Fruit fly (Drosophila melanogaster) whole organism, prepupa: ENCODE data around the gene drm.
A peak's percentile ranks its signal among the peaks of the same experiment; 100 is the strongest.

ENCODE experiments used
- Blimp-1 ChIP-seq: fragments of 200-800 bp; sonication (Bioruptor generic); optimal IDR thresholded peaks from 3 replicates; lab custom pipeline; 2017; ENCODE audit warnings: missing biosample characterization, missing genetic modification characterization, mild to moderate bottlenecking, moderate library complexity, missing genetic modification reagents
- CG10631 ChIP-seq: fragments of 200-800 bp; sonication (Bioruptor generic); optimal IDR thresholded peaks from 2 replicates; lab custom pipeline; 2016; ENCODE audit warnings: missing biosample characterization, missing genetic modification characterization
- CG10669 ChIP-seq: fragments of 200-800 bp; sonication (Bioruptor generic); optimal IDR thresholded peaks from 3 replicates; lab custom pipeline; 2018; ENCODE audit warnings: missing biosample characterization, mild to moderate bottlenecking, missing genetic modification characterization, moderate library complexity
- CG15336 ChIP-seq: fragments of 200-800 bp; sonication (Bioruptor generic); IDR thresholded peaks from 2 replicates; pipeline ENCODE4 v1.3.6; 2022; ENCODE audit warnings: missing biosample characterization, missing genetic modification characterization
- CG1621 ChIP-seq: fragments of 200-800 bp; sonication (Bioruptor generic); optimal IDR thresholded peaks from 3 replicates; lab custom pipeline; 2018; ENCODE audit warnings: missing biosample characterization, mild to moderate bottlenecking, missing genetic modification characterization
- CG16779 ChIP-seq: fragments of 200-800 bp; sonication (Bioruptor generic); optimal IDR thresholded peaks from 3 replicates; lab custom pipeline; 2017; ENCODE audit warnings: missing biosample characterization, mild to moderate bottlenecking, missing genetic modification characterization
- CG3032 ChIP-seq: fragments of 200-800 bp; optimal IDR thresholded peaks from 2 replicates; lab custom pipeline; 2019; ENCODE audit warnings: missing biosample characterization, mild to moderate bottlenecking, missing genetic modification characterization, moderate library complexity
- CG31627 ChIP-seq: fragments of 200-800 bp; sonication (Bioruptor generic); optimal IDR thresholded peaks from 3 replicates; lab custom pipeline; 2016; ENCODE audit warnings: missing biosample characterization, missing genetic modification characterization
- CG34406 ChIP-seq: fragments of 200-800 bp; sonication (Bioruptor generic); optimal IDR thresholded peaks from 3 replicates; lab custom pipeline; 2016; ENCODE audit warnings: missing biosample characterization, missing genetic modification characterization
- CG3919 ChIP-seq: fragments of 200-800 bp; sonication (Bioruptor generic); optimal IDR thresholded peaks from 3 replicates; lab custom pipeline; 2016; ENCODE audit warnings: missing biosample characterization, missing genetic modification characterization
- CG4318 ChIP-seq: fragments of 200-800 bp; sonication (Bioruptor generic); optimal IDR thresholded peaks from 3 replicates; lab custom pipeline; 2017; ENCODE audit warnings: missing biosample characterization, mild to moderate bottlenecking, missing genetic modification characterization
- CG6163 ChIP-seq: fragments of 200-800 bp; sonication (Bioruptor generic); IDR thresholded peaks from 3 replicates; pipeline ENCODE4 v1.3.6; 2022; ENCODE audit warnings: missing biosample characterization, missing genetic modification characterization
- CG6792 ChIP-seq: fragments of 200-800 bp; sonication (Bioruptor generic); optimal IDR thresholded peaks from 3 replicates; lab custom pipeline; 2016; ENCODE audit warnings: missing biosample characterization, missing genetic modification characterization
- CG6808 ChIP-seq: fragments of 200-800 bp; sonication (Bioruptor generic); optimal IDR thresholded peaks from 3 replicates; lab custom pipeline; 2017; ENCODE audit warnings: missing biosample characterization, missing genetic modification characterization, mild to moderate bottlenecking, moderate library complexity, missing genetic modification reagents
- CG7368 ChIP-seq: fragments of 200-800 bp; sonication (Bioruptor generic); optimal IDR thresholded peaks from 3 replicates; lab custom pipeline; 2016; ENCODE audit warnings: missing biosample characterization, missing genetic modification characterization
- CG8119 ChIP-seq: fragments of 200-800 bp; sonication (Bioruptor generic); IDR thresholded peaks from 3 replicates; pipeline ENCODE4 v1.3.6; 2022; ENCODE audit warnings: missing biosample characterization, missing genetic modification characterization
- CG8319 ChIP-seq: fragments of 200-800 bp; sonication (Bioruptor generic); optimal IDR thresholded peaks from 3 replicates; lab custom pipeline; 2016; ENCODE audit warnings: missing biosample characterization, missing genetic modification characterization
- CG8632 ChIP-seq: fragments of 200-800 bp; sonication (Bioruptor generic); optimal IDR thresholded peaks from 3 replicates; lab custom pipeline; 2016; ENCODE audit warnings: missing biosample characterization, missing genetic modification characterization
- CG9139 ChIP-seq: fragments of 200-800 bp; sonication (Bioruptor generic); optimal IDR thresholded peaks from 3 replicates; lab custom pipeline; 2017; ENCODE audit warnings: missing biosample characterization, mild to moderate bottlenecking, missing genetic modification characterization
- Eip75B ChIP-seq: fragments of 200-800 bp; sonication (Bioruptor generic); optimal IDR thresholded peaks from 3 replicates; lab custom pipeline; 2016; ENCODE audit warnings: missing biosample characterization, missing genetic modification characterization
- Eip78C ChIP-seq: fragments of 200-800 bp; sonication (Bioruptor generic); peaks from one replicate; lab custom pipeline; 2016; ENCODE audit warnings: missing biosample characterization, missing genetic modification characterization
- Ets21C ChIP-seq: fragments of 200-800 bp; sonication (Bioruptor generic); optimal IDR thresholded peaks from 3 replicates; lab custom pipeline; 2016; ENCODE audit warnings: missing biosample characterization, missing genetic modification characterization
- Ets96B ChIP-seq: fragments of 200-800 bp; optimal IDR thresholded peaks from 2 replicates; lab custom pipeline; 2019; ENCODE audit warnings: missing biosample characterization, mild to moderate bottlenecking, missing genetic modification characterization, moderate library complexity
- Gug ChIP-seq: fragments of 200-800 bp; sonication (Bioruptor generic); IDR thresholded peaks from 2 replicates; pipeline ENCODE4 v1.3.6; 2022; ENCODE audit warnings: missing biosample characterization, missing genetic modification characterization
- Hr38 ChIP-seq: sonication (Bioruptor generic); optimal IDR thresholded peaks from 2 replicates; lab custom pipeline; 2016; ENCODE audit warnings: missing biosample characterization, missing genetic modification characterization
- Lpt ChIP-seq: fragments of 200-800 bp; sonication (Bioruptor generic); optimal IDR thresholded peaks from 3 replicates; lab custom pipeline; 2016; ENCODE audit warnings: missing biosample characterization, missing genetic modification characterization
- Met ChIP-seq: fragments of 200-800 bp; sonication (Bioruptor generic); optimal IDR thresholded peaks from 3 replicates; lab custom pipeline; 2016; ENCODE audit warnings: missing biosample characterization, missing genetic modification characterization
- OdsH ChIP-seq: fragments of 200-800 bp; sonication (Bioruptor generic); optimal IDR thresholded peaks from 3 replicates; lab custom pipeline; 2016; ENCODE audit warnings: missing biosample characterization, missing genetic modification characterization
- Smox ChIP-seq: fragments of 200-800 bp; sonication (Bioruptor generic); optimal IDR thresholded peaks from 3 replicates; lab custom pipeline; 2016; ENCODE audit warnings: missing biosample characterization, missing genetic modification characterization
- Sox102F ChIP-seq: fragments of 200-800 bp; sonication (Bioruptor generic); optimal IDR thresholded peaks from 2 replicates; lab custom pipeline; 2016; ENCODE audit warnings: missing biosample characterization, mild to moderate bottlenecking, missing genetic modification characterization
- Sox15 ChIP-seq: fragments of 200-800 bp; sonication (Bioruptor generic); optimal IDR thresholded peaks from 3 replicates; lab custom pipeline; 2016; ENCODE audit warnings: missing biosample characterization, missing genetic modification characterization
- achi ChIP-seq: fragments of 200-800 bp; sonication (Bioruptor generic); optimal IDR thresholded peaks from 3 replicates; lab custom pipeline; 2016; ENCODE audit warnings: missing biosample characterization, missing genetic modification characterization
- acj6 ChIP-seq: fragments of 200-800 bp; sonication (Bioruptor generic); optimal IDR thresholded peaks from 3 replicates; lab custom pipeline; 2016; ENCODE audit warnings: missing biosample characterization, missing genetic modification characterization
- cyc ChIP-seq: fragments of 200-800 bp; sonication (Bioruptor generic); optimal IDR thresholded peaks from 3 replicates; lab custom pipeline; 2016; ENCODE audit warnings: missing biosample characterization, missing genetic modification characterization
- dsx ChIP-seq: fragments of 200-800 bp; optimal IDR thresholded peaks from 3 replicates; lab custom pipeline; 2019; ENCODE audit warnings: missing biosample characterization, mild to moderate bottlenecking, missing genetic modification characterization, moderate library complexity; ENCODE audit not compliant: poor library complexity, severe bottlenecking
- eg ChIP-seq: fragments of 200-800 bp; sonication (Bioruptor generic); IDR thresholded peaks from 3 replicates; pipeline ENCODE4 v1.3.6; 2022; ENCODE audit warnings: missing biosample characterization, missing genetic modification characterization
- fd59A ChIP-seq: fragments of 200-800 bp; sonication (Bioruptor generic); optimal IDR thresholded peaks from 2 replicates; lab custom pipeline; 2017; ENCODE audit warnings: missing biosample characterization, mild to moderate bottlenecking, missing genetic modification characterization, missing genetic modification reagents
- fd85E ChIP-seq: fragments of 200-800 bp; sonication (Bioruptor generic); optimal IDR thresholded peaks from 3 replicates; lab custom pipeline; 2016; ENCODE audit warnings: missing biosample characterization, missing genetic modification characterization
- fkh ChIP-seq: fragments of 200-800 bp; sonication (Bioruptor generic); optimal IDR thresholded peaks from 3 replicates; lab custom pipeline; 2017; ENCODE audit warnings: missing biosample characterization, mild to moderate bottlenecking, missing genetic modification characterization, moderate library complexity
- lz ChIP-seq: fragments of 200-800 bp; sonication (Bioruptor generic); optimal IDR thresholded peaks from 3 replicates; lab custom pipeline; 2016; ENCODE audit warnings: missing biosample characterization, missing genetic modification characterization
- net ChIP-seq: fragments of 200-800 bp; sonication (Bioruptor generic); optimal IDR thresholded peaks from 3 replicates; lab custom pipeline; 2016; ENCODE audit warnings: missing biosample characterization, missing genetic modification characterization
- pdm3 ChIP-seq: fragments of 200-800 bp; sonication (Bioruptor generic); optimal IDR thresholded peaks from 3 replicates; lab custom pipeline; 2016; ENCODE audit warnings: missing biosample characterization, missing genetic modification characterization
- spab ChIP-seq: fragments of 200-800 bp; sonication (Bioruptor generic); optimal IDR thresholded peaks from 2 replicates; lab custom pipeline; 2017; ENCODE audit warnings: missing biosample characterization, mild to moderate bottlenecking, missing genetic modification characterization, missing genetic modification reagents
- ss ChIP-seq, 2 experiments: fragments of 200-800 bp; sonication (Bioruptor generic); optimal IDR thresholded peaks; 2 replicates in 1 of 2; 3 replicates in 1 of 2; lab custom pipeline; 2017 to 2018; ENCODE audit warnings: mild to moderate bottlenecking in 2 of 2, missing biosample characterization in 2 of 2, missing genetic modification characterization in 2 of 2, moderate library complexity in 1 of 2
- svp ChIP-seq: fragments of 200-800 bp; sonication (Bioruptor generic); peaks from one replicate; lab custom pipeline; 2016; ENCODE audit warnings: missing biosample characterization, missing genetic modification characterization
- topi ChIP-seq: fragments of 200-800 bp; sonication (Bioruptor generic); optimal IDR thresholded peaks from 3 replicates; lab custom pipeline; 2016; ENCODE audit warnings: missing biosample characterization, missing genetic modification characterization
- vri ChIP-seq: fragments of 200-800 bp; sonication (Bioruptor generic); optimal IDR thresholded peaks from 3 replicates; lab custom pipeline; 2016; ENCODE audit warnings: missing biosample characterization, mild to moderate bottlenecking, missing genetic modification characterization

The drm gene

DNA sequence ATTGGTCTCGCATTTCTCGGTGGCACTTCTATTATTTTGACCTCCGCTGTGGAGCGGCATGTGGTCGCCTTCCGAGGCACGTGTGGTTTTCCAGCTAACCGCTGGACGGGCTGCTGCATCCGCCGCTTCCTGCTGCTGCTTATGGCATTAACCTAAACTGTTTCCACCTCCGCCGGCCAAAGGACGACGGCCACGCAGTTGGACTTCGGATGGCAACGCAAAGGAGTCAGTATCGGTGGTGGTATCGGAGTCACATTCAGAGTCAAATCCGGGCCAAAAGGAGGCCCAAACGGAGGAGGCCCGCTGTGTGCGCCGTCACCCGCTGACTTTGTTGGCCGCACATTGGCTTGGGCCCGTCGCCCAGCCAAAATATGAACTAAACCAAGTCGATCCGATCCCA lies 10.7 kb downstream of the drm start:
- TF ChIP-seq CG8632 (no peak), CG1621 (tag; lab: Kevin White, UChicago) (no peak), eg (GFP tag; lab: Robert Waterston, UW) (no peak), CG15336 (GFP tag; lab: Robert Waterston, UW) (no peak), Sox102F (GFP tag; lab: Kevin White, UChicago) (no peak)

DNA sequence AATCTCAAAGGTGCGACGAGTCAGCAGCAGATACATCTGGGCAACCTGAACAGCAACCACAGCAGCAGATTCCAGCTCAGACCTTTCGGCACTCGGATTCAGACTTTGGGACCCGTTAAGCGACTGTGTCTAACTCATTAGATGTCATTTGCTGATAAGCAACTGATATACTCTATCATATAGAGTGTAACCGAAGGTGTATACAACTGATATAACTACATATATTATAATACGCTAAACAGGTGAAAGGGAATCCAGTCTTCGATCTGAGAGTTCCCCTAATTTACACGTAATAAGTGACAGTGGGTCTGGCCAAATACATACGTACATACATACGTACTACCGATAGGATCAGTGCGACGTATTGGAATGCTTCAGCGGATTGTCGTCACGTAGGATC lies 11.5 kb downstream of the drm start:
- TF ChIP-seq lz (peak; percentile 10), eg (GFP tag; lab: Robert Waterston, UW) (no peak), Eip75B (GFP tag; lab: Kevin White, UChicago) (no peak), CG3032 (tag; lab: Kevin White, UChicago) (no peak), CG31627 (GFP tag; lab: Kevin White, UChicago) (peak; percentile 10), CG3919 (GFP tag; lab: Kevin White, UChicago) (no peak), CG6792 (GFP tag; lab: Kevin White, UChicago) (no peak), Blimp-1 (no peak), Ets21C (no peak), Eip78C (GFP tag; lab: Kevin White, UChicago) (peak; percentile 10), topi (GFP tag; lab: Kevin White, UChicago) (peak; percentile 1), svp (peak; percentile 47), OdsH (GFP tag; lab: Kevin White, UChicago) (no peak), net (GFP tag; lab: Kevin White, UChicago) (no peak), vri (GFP tag; lab: Kevin White, UChicago) (peak; percentile 41), dsx (GFP tag; lab: Kevin White, UChicago) (no peak)

dm6 chr2L:3552773-3553172 lies 13.7 kb downstream of the drm start:
- TF ChIP-seq ss (GFP tag; optimal IDR thresholded peaks at IDR 0.05; lab: Kevin White, UChicago): peak; percentile 54 to 56
- peak; percentile 87 for TF ChIP-seq svp
- peak; percentile 11 for TF ChIP-seq Lpt (GFP tag; lab: Kevin White, UChicago)
- TF ChIP-seq Gug: 0 out of 2 replicates have a peak, but pooled peaks have one; percentile 26
- TF ChIP-seq net (GFP tag; lab: Kevin White, UChicago): peak; percentile 25
- TF ChIP-seq Ets21C: peak; percentile 52
- peak; percentile 25; the same call in 1 of the 3 replicates for TF ChIP-seq eg (GFP tag; lab: Robert Waterston, UW)
- TF ChIP-seq CG10631 (GFP tag; lab: Kevin White, UChicago): peak; percentile 79
- TF ChIP-seq Hr38 (GFP tag; lab: Kevin White, UChicago): no peak
- TF ChIP-seq Smox (GFP tag; lab: Kevin White, UChicago): peak; percentile 36
- no peak for TF ChIP-seq CG4318 (GFP tag; lab: Kevin White, UChicago)
- peak; percentile 78 for TF ChIP-seq acj6 (GFP tag; lab: Kevin White, UChicago)
- TF ChIP-seq cyc: peak; percentile 65
- TF ChIP-seq CG8319: peak; percentile 51
- peak; percentile 71 for TF ChIP-seq CG3919 (GFP tag; lab: Kevin White, UChicago)
- TF ChIP-seq topi (GFP tag; lab: Kevin White, UChicago): peak; percentile 60
- TF ChIP-seq CG15336 (GFP tag; lab: Robert Waterston, UW): 0 out of 2 replicates have a peak, but pooled peaks have one; percentile 19
- peak; percentile 65 for TF ChIP-seq CG7368 (GFP tag; lab: Kevin White, UChicago)
- no peak for TF ChIP-seq fd85E (GFP tag; lab: Kevin White, UChicago)
- TF ChIP-seq Eip78C (GFP tag; lab: Kevin White, UChicago): peak; percentile 91
- peak; percentile 77 for TF ChIP-seq Ets96B (tag; lab: Kevin White, UChicago)
- TF ChIP-seq Met (GFP tag; lab: Kevin White, UChicago): peak; percentile 72
- peak; percentile 33 for TF ChIP-seq CG8632
- peak; percentile 3 for TF ChIP-seq Sox15 (GFP tag; lab: Kevin White, UChicago)
- TF ChIP-seq CG34406: peak; percentile 37
- TF ChIP-seq pdm3: peak; percentile 68
- TF ChIP-seq spab (GFP tag; lab: Kevin White, UChicago): peak; percentile 73
- peak; percentile 50 for TF ChIP-seq achi (GFP tag; lab: Kevin White, UChicago)
- no peak for TF ChIP-seq fkh
- no peak for TF ChIP-seq CG16779 (tag; lab: Kevin White, UChicago)
- TF ChIP-seq CG6808 (GFP tag; lab: Kevin White, UChicago): peak; percentile 84
- TF ChIP-seq dsx (GFP tag; lab: Kevin White, UChicago): peak; percentile 72
- peak; percentile 56 for TF ChIP-seq CG8119 (GFP tag; lab: Robert Waterston, UW)
- TF ChIP-seq fd59A (GFP tag; lab: Kevin White, UChicago): peak; percentile 73
- TF ChIP-seq CG9139 (GFP tag; lab: Kevin White, UChicago): peak; percentile 8
- peak; percentile 71 for TF ChIP-seq Eip75B (GFP tag; lab: Kevin White, UChicago)
- TF ChIP-seq CG6163 (GFP tag; lab: Robert Waterston, UW): peak; percentile 83
- peak; percentile 78 for TF ChIP-seq CG10669 (GFP tag; lab: Kevin White, UChicago)
